Worm (Caenorhabditis elegans) whole organism, early embryonic: Measurements from ENCODE around the gene ZC239.6.

Experiments used
- aly-1 ChIP-seq: sonication (generic microtip); optimal IDR thresholded peaks from 2 replicates; lab custom pipeline; 2016; ENCODE audit warnings: missing genetic modification characterization, missing compliant biosample characterization
- ama-1 ChIP-seq: fragments of 150-350 bp; optimal IDR thresholded peaks from 2 replicates; lab custom pipeline; 2014
- hmg-4 ChIP-seq: fragments of 200-800 bp; sonication (Bioruptor generic); optimal IDR thresholded peaks from 2 replicates; lab custom pipeline; 2018; ENCODE audit warnings: mild to moderate bottlenecking, missing genetic modification characterization, missing compliant biosample characterization
- hnd-1 ChIP-seq: sonication (generic microtip); optimal IDR thresholded peaks from 2 replicates; lab custom pipeline; 2016; ENCODE audit warnings: missing genetic modification characterization, missing compliant biosample characterization
- scrt-1 ChIP-seq: fragments of 200-800 bp; sonication (Bioruptor generic); IDR thresholded peaks from 2 replicates; pipeline ENCODE4 v1.3.6; 2022; ENCODE audit warnings: missing genetic modification characterization, missing compliant biosample characterization
- tbx-37 ChIP-seq: fragments of 200-800 bp; sonication (Bioruptor generic); conservative IDR thresholded peaks from 2 replicates; pipeline ENCODE4 v1.3.6; 2022; ENCODE audit warnings: missing genetic modification reagents, missing genetic modification characterization, missing compliant biosample characterization
- tra-4 ChIP-seq: sonication (generic microtip); optimal IDR thresholded peaks from 2 replicates; lab custom pipeline; 2017; ENCODE audit warnings: missing genetic modification characterization, missing compliant biosample characterization

DNA sequence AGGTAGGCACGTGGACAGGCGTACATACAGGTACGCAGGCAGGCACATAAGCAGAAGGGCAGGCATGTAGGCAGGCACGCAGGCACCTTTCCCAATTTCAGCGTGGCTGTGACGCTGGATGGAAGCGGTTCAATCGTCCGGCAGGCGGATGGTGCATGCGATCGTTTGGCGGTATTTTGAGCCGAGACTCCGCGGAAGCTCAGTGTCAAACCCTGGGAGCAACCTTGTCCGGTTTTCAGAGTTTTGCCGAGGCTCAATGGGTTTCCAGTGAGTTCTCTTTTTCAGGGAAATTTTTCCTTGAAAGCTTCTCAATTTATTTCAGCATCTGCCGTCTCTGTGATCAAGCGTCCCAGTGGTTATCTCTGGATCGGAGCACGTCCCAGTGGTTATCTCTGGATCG lies 40.8 kb downstream of the ZC239.6 start:
- no peak for TF ChIP-seq hnd-1 (tag; lab: Kevin White, UChicago)
- TF ChIP-seq ama-1 (lab: Kevin White, UChicago) = no peak
- no peak for TF ChIP-seq scrt-1 (GFP tag; lab: Robert Waterston, UW)
- TF ChIP-seq tra-4 (tag; lab: Kevin White, UChicago) = no peak
- no peak for TF ChIP-seq aly-1 (tag; lab: Kevin White, UChicago)
- TF ChIP-seq hmg-4 = no peak
- no peak for TF ChIP-seq tbx-37 (GFP tag; lab: Robert Waterston, UW)
